Worm (Caenorhabditis elegans): ENCODE data around the gene F12E12.1.

ce11 chrII:3781238-3781637, 39.6 kb downstream of the F12E12.1 start:
- TF ChIP-seq nfya-1 (tag; optimal IDR thresholded peaks at IDR 0.05; ENCODE audit: insufficient read depth) (no peak), lin-39 (tag; optimal IDR thresholded peaks at IDR 0.05) (no peak), pha-4 (tag; optimal IDR thresholded peaks at IDR 0.05) (no peak), jun-1 (tag; optimal IDR thresholded peaks at IDR 0.05) (no peak), sea-2 (GFP tag; optimal IDR thresholded peaks at IDR 0.05) (no peak), fkh-10 (GFP tag; optimal IDR thresholded peaks at IDR 0.05) (no peak), ceh-82 (tag; optimal IDR thresholded peaks at IDR 0.05) (no peak)

Measured in whole organism, L3 larva.